Fruit fly (Drosophila melanogaster) whole organism, wandering third instar larva: ENCODE measurements around the gene CSN1a.
"Not testable (repeated sequence)": the region's sequence is repeated elsewhere in the genome, so short reads cannot be mapped to it uniquely, and the experiment has no call there.

ENCODE experiments used
- Abd-B ChIP-seq: fragments of >200 bp; optimal IDR thresholded peaks from 2 replicates; lab custom pipeline; 2017; ENCODE audit warnings: missing biosample characterization, missing genetic modification characterization
- CG32264 ChIP-seq: fragments of 200-800 bp; sonication (Bioruptor generic); optimal IDR thresholded peaks from 2 replicates; lab custom pipeline; 2016; ENCODE audit warnings: missing biosample characterization, missing genetic modification characterization
- CG9705 ChIP-seq: fragments of 200-800 bp; sonication (Bioruptor generic); optimal IDR thresholded peaks from 2 replicates; lab custom pipeline; 2018; ENCODE audit warnings: missing biosample characterization, mild to moderate bottlenecking, missing genetic modification characterization
- CrebA ChIP-seq: fragments of 200-800 bp; sonication (Bioruptor generic); optimal IDR thresholded peaks from 2 replicates; lab custom pipeline; 2016; ENCODE audit warnings: missing biosample characterization, mild to moderate bottlenecking, missing genetic modification characterization, borderline replicate concordance
- Dfd ChIP-seq: fragments of >200 bp; optimal IDR thresholded peaks from 2 replicates; lab custom pipeline; 2017; ENCODE audit warnings: missing biosample characterization, missing genetic modification characterization
- GATAd ChIP-seq: sonication (Bioruptor generic); optimal IDR thresholded peaks from 2 replicates; lab custom pipeline; 2016; ENCODE audit warnings: missing biosample characterization, missing genetic modification characterization
- HLH106 ChIP-seq: fragments of 200-800 bp; optimal IDR thresholded peaks from 3 replicates; lab custom pipeline; 2019; ENCODE audit warnings: missing biosample characterization, mild to moderate bottlenecking, missing genetic modification characterization, moderate library complexity
- Hnf4 ChIP-seq: fragments of 200-800 bp; sonication (Bioruptor generic); optimal IDR thresholded peaks from 2 replicates; lab custom pipeline; 2016; ENCODE audit warnings: missing biosample characterization, mild to moderate bottlenecking, missing genetic modification characterization
- Hr78 ChIP-seq: fragments of >200 bp; optimal IDR thresholded peaks from 2 replicates; lab custom pipeline; 2017; ENCODE audit warnings: missing biosample characterization, missing genetic modification characterization
- Hr83 ChIP-seq: fragments of 200-300 bp; sonication (Bioruptor generic); optimal IDR thresholded peaks from 2 replicates; lab custom pipeline; 2016; ENCODE audit warnings: missing biosample characterization, mild to moderate bottlenecking, missing genetic modification characterization, moderate library complexity; ENCODE audit not compliant: poor library complexity, severe bottlenecking
- Jra ChIP-seq: sonication (Bioruptor generic); optimal IDR thresholded peaks from 2 replicates; lab custom pipeline; 2016; ENCODE audit warnings: missing biosample characterization, missing genetic modification characterization
- Mio ChIP-seq: sonication (Bioruptor generic); optimal IDR thresholded peaks from 2 replicates; lab custom pipeline; 2016; ENCODE audit warnings: missing biosample characterization, missing genetic modification characterization
- Myc ChIP-seq: fragments of >200 bp; optimal IDR thresholded peaks from 2 replicates; lab custom pipeline; 2017
- N ChIP-seq: fragments of >200 bp; optimal IDR thresholded peaks from 2 replicates; lab custom pipeline; 2018; ENCODE audit warnings: missing biosample characterization, missing external identifiers, missing genetic modification characterization
- OdsH ChIP-seq: fragments of 200-800 bp; sonication (Bioruptor generic); optimal IDR thresholded peaks from 2 replicates; lab custom pipeline; 2016; ENCODE audit warnings: missing biosample characterization, mild to moderate bottlenecking, missing genetic modification characterization
- Sp1 ChIP-seq: fragments of 200-800 bp; sonication (Bioruptor generic); optimal IDR thresholded peaks from 3 replicates; lab custom pipeline; 2019; ENCODE audit warnings: missing biosample characterization, mild to moderate bottlenecking, missing genetic modification characterization, moderate library complexity
- Vsx2 ChIP-seq: fragments of 200-300, 225-300 bp; sonication (Bioruptor generic); optimal IDR thresholded peaks from 2 replicates; lab custom pipeline; 2018; ENCODE audit warnings: missing biosample characterization, missing genetic modification characterization; ENCODE audit not compliant: partially characterized antibody
- br ChIP-seq: fragments of 200-800 bp; sonication (Bioruptor generic); optimal IDR thresholded peaks from 2 replicates; lab custom pipeline; 2016; ENCODE audit warnings: missing biosample characterization, missing genetic modification characterization
- dl ChIP-seq, 2 experiments: fragments of 175-275, 200-275 bp in 1 of 2; fragments of 200-275 bp in 1 of 2; sonication (Bioruptor generic); optimal IDR thresholded peaks; lab custom pipeline; 2018; ENCODE audit warnings: mild to moderate bottlenecking in 2 of 2, missing biosample characterization in 2 of 2, missing genetic modification characterization in 2 of 2, moderate library complexity in 2 of 2; ENCODE audit not compliant: partially characterized antibody in 2 of 2, insufficient read depth in 1 of 2
- dmrt93B ChIP-seq: fragments of 200-800 bp; sonication (Bioruptor generic); optimal IDR thresholded peaks from 2 replicates; lab custom pipeline; 2018; ENCODE audit warnings: missing biosample characterization, mild to moderate bottlenecking, missing genetic modification characterization
- dsf ChIP-seq: sonication (Bioruptor generic); optimal IDR thresholded peaks from 2 replicates; lab custom pipeline; 2016; ENCODE audit warnings: missing biosample characterization, missing genetic modification characterization, borderline replicate concordance
- ey ChIP-seq: fragments of 200-800 bp; sonication (Bioruptor generic); optimal IDR thresholded peaks from 2 replicates; lab custom pipeline; 2016; ENCODE audit warnings: missing biosample characterization, missing genetic modification characterization
- foxo ChIP-seq, 2 experiments: fragments of 200-800 bp; sonication (Bioruptor generic); optimal IDR thresholded peaks; 2 replicates in 1 of 2; 3 replicates in 1 of 2; lab custom pipeline; 2016 to 2017; ENCODE audit warnings: missing biosample characterization in 2 of 2, missing genetic modification characterization in 2 of 2
- fru ChIP-seq: fragments of 200-800 bp; sonication (Bioruptor generic); optimal IDR thresholded peaks from 3 replicates; lab custom pipeline; 2016; ENCODE audit warnings: missing biosample characterization, mild to moderate bottlenecking, missing genetic modification characterization
- h ChIP-seq: fragments of 200-800 bp; sonication (Bioruptor generic); optimal IDR thresholded peaks from 3 replicates; lab custom pipeline; 2016; ENCODE audit warnings: missing biosample characterization, mild to moderate bottlenecking, missing genetic modification characterization
- jim ChIP-seq: fragments of 175-275, 200-325 bp; sonication (Bioruptor generic); optimal IDR thresholded peaks from 2 replicates; lab custom pipeline; 2016; ENCODE audit warnings: missing biosample characterization, mild to moderate bottlenecking, missing genetic modification characterization
- lola ChIP-seq: fragments of >200 bp; optimal IDR thresholded peaks from 2 replicates; lab custom pipeline; 2017; ENCODE audit warnings: missing biosample characterization, missing genetic modification characterization
- psq ChIP-seq: fragments of 200-800 bp; sonication (Bioruptor generic); optimal IDR thresholded peaks from 3 replicates; lab custom pipeline; 2017; ENCODE audit warnings: missing biosample characterization, mild to moderate bottlenecking, missing genetic modification characterization, moderate library complexity
- rgr ChIP-seq: fragments of 200-800 bp; sonication (Bioruptor generic); optimal IDR thresholded peaks from 3 replicates; lab custom pipeline; 2016; ENCODE audit warnings: missing biosample characterization, mild to moderate bottlenecking, missing genetic modification characterization
- sage ChIP-seq: fragments of 200-800 bp; sonication (Bioruptor generic); optimal IDR thresholded peaks from 2 replicates; lab custom pipeline; 2016; ENCODE audit warnings: missing biosample characterization, mild to moderate bottlenecking, missing genetic modification characterization
- sv ChIP-seq: fragments of 200-800 bp; sonication (Bioruptor generic); optimal IDR thresholded peaks from 3 replicates; lab custom pipeline; 2016; ENCODE audit warnings: missing biosample characterization, missing genetic modification characterization
- tai ChIP-seq: sonication (Bioruptor generic); optimal IDR thresholded peaks from 2 replicates; lab custom pipeline; 2016; ENCODE audit warnings: missing biosample characterization, missing genetic modification characterization
- usp ChIP-seq: fragments of >200 bp; optimal IDR thresholded peaks from 2 replicates; lab custom pipeline; 2017; ENCODE audit warnings: missing biosample characterization, missing genetic modification characterization
- woc ChIP-seq: sonication (Bioruptor generic); optimal IDR thresholded peaks from 2 replicates; lab custom pipeline; 2016; ENCODE audit warnings: missing biosample characterization, mild to moderate bottlenecking, missing genetic modification characterization

The CSN1a gene

dm6 chr2L:14737669-14738068 is 24.9 kb upstream of the CSN1a start, which contains the start of gene CG31775:
TSS of gene CG31775 (minus strand) at chr2L:14737769.
- not testable (repeated sequence) for TF ChIP-seq psq (GFP tag; lab: Kevin White, UChicago); Hr78 (GFP tag; lab: Kevin White, UChicago); CG32264

dm6 chr2L:14739614-14740013 is 23.0 kb upstream of the CSN1a start, which contains the start of gene CG42585:
TSS of gene CG42585 (plus strand) at chr2L:14739914.
- TF ChIP-seq dmrt93B (GFP tag; lab: Kevin White, UChicago); foxo (GFP tag; optimal IDR thresholded peaks at IDR 0.05; lab: Kevin White, UChicago); Abd-B (GFP tag; lab: Kevin White, UChicago): not testable (repeated sequence)

- TF ChIP-seq jim, GATAd, h (GFP tag; lab: Kevin White, UChicago): not testable (repeated sequence)
Measured at dm6 chr2L:14741740-14742139, 20.8 kb upstream of the CSN1a start, which contains the start of gene CG42586. TSS of gene CG42586 (minus strand) at chr2L:14741840.

dm6 chr2L:14742893-14743292 is 19.7 kb upstream of the CSN1a start, which contains the start of gene CG34166:
TSS of gene CG34166 (plus strand) at chr2L:14743193.
- TF ChIP-seq usp; GATAd (GFP tag; lab: Kevin White, UChicago); Myc: not testable (repeated sequence)

- TF ChIP-seq Hr78 (GFP tag; lab: Kevin White, UChicago), result no peak
- no peak for TF ChIP-seq dsf (GFP tag; lab: Kevin White, UChicago)
- TF ChIP-seq Hr83 (GFP tag; lab: Kevin White, UChicago), result peak; percentile 56
- TF ChIP-seq Vsx2 (GFP tag; lab: Kevin White, UChicago), result no peak
- TF ChIP-seq Jra, result no peak
Measured at dm6 chr2L:14743337-14743736, 19.2 kb upstream of the CSN1a start.

- no peak for TF ChIP-seq sage (GFP tag; lab: Kevin White, UChicago)
- no peak for TF ChIP-seq Abd-B (GFP tag; lab: Kevin White, UChicago)
Measured at dm6 chr2L:14744121-14744520, 18.4 kb upstream of the CSN1a start, which contains the start of gene CG42681. TSS of gene CG42681 (plus strand) at chr2L:14744421.

dm6 chr2L:14745068-14745467 is 17.5 kb upstream of the CSN1a start, which contains the start of gene CG42587:
TSS of gene CG42587 (minus strand) at chr2L:14745210.
- no peak for TF ChIP-seq CG9705
- TF ChIP-seq br (GFP tag; lab: Kevin White, UChicago), result no peak
- TF ChIP-seq sv (GFP tag; lab: Kevin White, UChicago), result no peak
- TF ChIP-seq Vsx2 (GFP tag; lab: Kevin White, UChicago), result no peak
- TF ChIP-seq rgr (GFP tag; lab: Kevin White, UChicago), result peak; percentile 47
- no peak for TF ChIP-seq usp
- TF ChIP-seq CG32264, result no peak
- no peak for TF ChIP-seq jim (GFP tag; lab: Kevin White, UChicago)
- TF ChIP-seq dl (GFP tag; optimal IDR thresholded peaks at IDR 0.05; lab: Kevin White, UChicago; ENCODE audit: insufficient read depth in 1 of 2, partially characterized antibody in 2 of 2), result no peak
- TF ChIP-seq Abd-B (GFP tag; lab: Kevin White, UChicago), result no peak
- TF ChIP-seq CrebA (GFP tag; lab: Kevin White, UChicago), result no peak
- TF ChIP-seq woc (GFP tag; lab: Kevin White, UChicago), result no peak
- TF ChIP-seq dsf (GFP tag; lab: Kevin White, UChicago), result no peak
- no peak for TF ChIP-seq Myc
- no peak for TF ChIP-seq HLH106 (tag; lab: Kevin White, UChicago)
- TF ChIP-seq Sp1 (GFP tag; lab: Kevin White, UChicago), result no peak
- no peak for TF ChIP-seq Jra
- TF ChIP-seq N, result no peak
- no peak for TF ChIP-seq GATAd (GFP tag; lab: Kevin White, UChicago)
- TF ChIP-seq Hr78 (GFP tag; lab: Kevin White, UChicago), result no peak
- peak; percentile 21 for TF ChIP-seq fru (GFP tag; lab: Kevin White, UChicago)
- TF ChIP-seq foxo (GFP tag; optimal IDR thresholded peaks at IDR 0.05; lab: Kevin White, UChicago), result no peak
- TF ChIP-seq Dfd (GFP tag; lab: Kevin White, UChicago), result no peak
- no peak for TF ChIP-seq tai (GFP tag; lab: Kevin White, UChicago)
- TF ChIP-seq h (GFP tag; lab: Kevin White, UChicago), result peak; percentile 25
- peak; percentile 1 for TF ChIP-seq psq (GFP tag; lab: Kevin White, UChicago)
- peak; percentile 9 for TF ChIP-seq Hnf4 (GFP tag; lab: Kevin White, UChicago)
- TF ChIP-seq lola, result no peak
- TF ChIP-seq ey (GFP tag; lab: Kevin White, UChicago), result peak; percentile 29
- peak; percentile 20 for TF ChIP-seq OdsH
- TF ChIP-seq sage (GFP tag; lab: Kevin White, UChicago), result no peak
- TF ChIP-seq Mio (GFP tag; lab: Kevin White, UChicago), result no peak
- no peak for TF ChIP-seq Hr83 (GFP tag; lab: Kevin White, UChicago)
